Fruit fly (Drosophila melanogaster) whole organism: ENCODE results near the gene HUWE1.
A peak's percentile ranks its signal among the peaks of the same experiment; 100 is the strongest.

Experiments used
- CG8478 ChIP-seq: fragments of >200 bp; optimal IDR thresholded peaks from 2 replicates; lab custom pipeline; 2018; ENCODE audit warnings: inconsistent platforms
- Dll ChIP-seq: fragments of >200 bp; optimal IDR thresholded peaks from 2 replicates; lab custom pipeline; 2017
- EcR ChIP-seq, 2 experiments: fragments of >200 bp; optimal IDR thresholded peaks; 2 replicates each; lab custom pipeline; 2017; ENCODE audit warnings: missing biosample characterization in 2 of 2, missing genetic modification characterization in 2 of 2, missing genetic modification reagents in 2 of 2
- pan ChIP-seq: fragments of >200 bp; optimal IDR thresholded peaks from 2 replicates; lab custom pipeline; 2017
- psq ChIP-seq: fragments of >200 bp; optimal IDR thresholded peaks from 2 replicates; lab custom pipeline; 2017
- usp ChIP-seq: fragments of >200 bp; optimal IDR thresholded peaks from 2 replicates; lab custom pipeline; 2017; ENCODE audit warnings: missing biosample characterization, missing genetic modification characterization, mixed read lengths

The HUWE1 gene

DNA sequence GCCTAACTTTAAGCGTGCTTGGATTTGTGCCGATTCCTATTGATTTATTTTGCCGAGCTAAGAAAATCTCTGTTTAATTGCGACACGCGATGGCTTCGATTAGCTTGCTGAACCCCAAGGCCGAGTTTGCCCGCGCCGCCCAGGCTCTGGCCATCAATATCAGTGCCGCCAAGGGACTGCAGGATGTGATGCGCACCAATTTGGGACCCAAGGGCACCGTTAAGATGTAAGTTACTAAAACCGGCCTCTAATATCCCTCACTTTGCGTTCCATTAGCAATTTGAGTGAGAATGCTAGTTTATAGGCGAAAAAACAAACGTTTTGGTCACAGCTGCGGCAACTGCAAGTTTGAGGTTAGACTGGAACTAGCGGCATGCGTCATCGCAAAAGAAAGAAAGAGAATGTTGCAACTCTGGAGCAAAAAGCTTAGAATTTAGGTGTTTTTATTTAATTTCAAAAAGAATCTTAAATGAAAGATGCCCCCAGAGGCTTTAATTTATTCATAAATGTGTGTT, 34.3 kb downstream of the HUWE1 start:
- no peak for TF ChIP-seq CG8478 (lab: Kevin White, UChicago)
- no peak for TF ChIP-seq usp (GFP tag; lab: Kevin White, UChicago)
- TF ChIP-seq pan (lab: Kevin White, UChicago): no peak
- TF ChIP-seq EcR (GFP tag; optimal IDR thresholded peaks at IDR 0.05; lab: Kevin White, UChicago): no peak
- TF ChIP-seq Dll: no peak
- no peak for TF ChIP-seq psq (lab: Kevin White, UChicago)

DNA sequence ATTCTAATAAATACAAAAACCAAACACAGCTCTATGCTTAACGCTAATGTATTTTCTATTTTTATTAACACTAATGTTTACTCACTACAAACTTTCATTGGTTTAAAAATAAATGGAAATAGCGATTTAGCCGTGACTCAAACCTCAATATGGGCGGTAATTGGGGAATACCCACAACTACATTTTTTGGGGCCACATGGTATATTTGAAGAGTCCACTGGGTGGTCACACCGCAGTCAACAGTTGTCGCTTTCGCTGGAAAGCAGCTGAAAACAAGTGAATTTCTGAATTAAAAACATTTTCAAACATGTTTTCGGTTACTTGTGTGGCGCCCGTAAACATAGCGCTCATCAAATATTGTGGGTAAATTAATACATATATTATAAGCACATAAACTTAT, 36.5 kb downstream of the HUWE1 start, which contains the start of gene Mvd:
Mvd (plus strand) TSS at position 222 of the 400 bp plus-strand sequence.
- TF ChIP-seq EcR (GFP tag; optimal IDR thresholded peaks at IDR 0.05; lab: Kevin White, UChicago) (no peak), pan (lab: Kevin White, UChicago) (no peak), CG8478 (lab: Kevin White, UChicago) (no peak), usp (GFP tag; lab: Kevin White, UChicago) (no peak), psq (lab: Kevin White, UChicago) (no peak)

DNA sequence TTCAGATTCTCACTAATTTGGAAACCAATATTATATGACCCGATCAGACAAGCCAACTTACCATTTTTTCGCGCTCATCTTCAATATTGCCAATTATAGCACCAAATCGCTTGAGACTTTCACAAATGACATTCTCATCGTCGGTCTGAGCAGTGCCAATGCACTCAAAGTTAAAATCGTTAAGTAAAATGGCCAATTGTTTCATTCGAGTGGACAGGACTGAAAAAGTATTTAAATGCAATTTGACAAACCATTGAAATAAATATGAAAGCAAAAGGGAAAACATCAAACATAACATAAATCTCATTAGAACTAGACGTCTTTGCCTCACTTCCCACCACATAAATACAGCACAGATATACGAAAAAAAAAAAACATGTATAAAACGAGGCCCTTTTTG, 43.6 kb downstream of the HUWE1 start, which contains the start of gene CG8260:
CG8260 (plus strand) TSS at position 301 of the 400 bp plus-strand sequence.
- TF ChIP-seq Dll: no peak
- TF ChIP-seq psq (lab: Kevin White, UChicago): no peak
- TF ChIP-seq CG8478 (lab: Kevin White, UChicago): no peak
- TF ChIP-seq pan (lab: Kevin White, UChicago): no peak

DNA sequence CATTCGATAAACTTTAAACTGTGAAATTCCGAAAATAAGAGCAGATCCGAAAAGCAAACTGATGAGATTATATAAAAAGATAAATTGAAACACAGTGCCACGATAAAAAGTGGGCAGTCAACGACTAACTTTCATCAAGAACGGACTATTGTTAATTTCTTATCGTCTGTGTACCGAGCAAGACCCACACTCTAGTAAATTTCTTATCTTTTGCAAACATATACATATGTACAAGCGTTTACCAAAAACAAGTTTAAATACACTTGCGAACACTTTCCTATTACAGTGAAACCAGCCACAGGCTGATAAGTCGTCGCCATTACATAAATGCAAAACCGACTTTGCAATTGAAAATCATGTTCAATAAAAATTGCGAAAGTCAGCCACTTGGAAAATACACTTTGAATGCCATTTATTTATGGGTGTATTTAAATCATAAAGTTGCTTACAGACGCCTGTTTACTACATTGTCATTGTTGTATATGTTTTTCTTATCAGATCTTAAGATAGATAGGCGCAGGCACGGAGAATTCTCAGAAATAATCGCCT, 46.3 kb downstream of the HUWE1 start:
- TF ChIP-seq Dll (no peak), psq (lab: Kevin White, UChicago) (no peak), EcR (GFP tag; optimal IDR thresholded peaks at IDR 0.05; lab: Kevin White, UChicago) (no peak), usp (GFP tag; lab: Kevin White, UChicago) (no peak), CG8478 (lab: Kevin White, UChicago) (no peak), pan (lab: Kevin White, UChicago) (no peak)

DNA sequence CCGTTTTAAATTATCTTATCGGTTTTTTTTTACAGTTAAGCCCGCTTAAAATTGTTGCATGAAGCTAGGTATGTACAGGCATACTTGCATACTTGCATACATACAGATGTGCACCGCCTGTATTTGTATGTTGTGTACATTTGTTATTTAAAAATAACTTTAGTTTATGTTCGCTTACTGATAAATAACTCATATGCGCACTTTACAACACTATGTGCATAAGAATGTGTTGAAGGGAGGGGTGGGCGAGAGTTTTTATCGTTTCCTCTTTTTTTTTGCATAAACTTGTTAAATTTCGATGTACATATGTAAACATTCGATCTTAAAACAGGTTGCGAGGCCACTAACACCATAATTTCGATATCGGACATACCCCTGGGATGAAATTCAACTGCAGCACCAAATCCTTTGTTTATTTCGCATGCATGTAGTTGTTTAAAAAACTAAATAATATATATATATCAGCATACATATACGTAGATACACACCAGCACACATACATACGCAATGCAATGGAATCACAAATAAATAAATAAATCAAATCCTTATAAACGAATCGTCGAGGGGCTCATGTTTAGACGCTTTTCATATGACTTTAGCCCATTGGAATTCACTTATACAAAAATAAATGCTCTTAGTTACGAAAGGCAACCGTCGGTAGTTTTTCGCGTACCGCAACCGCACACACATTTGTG, 47.5 kb downstream of the HUWE1 start:
- no peak for TF ChIP-seq Dll
- peak; percentile 32 for TF ChIP-seq pan (lab: Kevin White, UChicago)
- no peak for TF ChIP-seq usp (GFP tag; lab: Kevin White, UChicago)
- no peak for TF ChIP-seq CG8478 (lab: Kevin White, UChicago)

DNA sequence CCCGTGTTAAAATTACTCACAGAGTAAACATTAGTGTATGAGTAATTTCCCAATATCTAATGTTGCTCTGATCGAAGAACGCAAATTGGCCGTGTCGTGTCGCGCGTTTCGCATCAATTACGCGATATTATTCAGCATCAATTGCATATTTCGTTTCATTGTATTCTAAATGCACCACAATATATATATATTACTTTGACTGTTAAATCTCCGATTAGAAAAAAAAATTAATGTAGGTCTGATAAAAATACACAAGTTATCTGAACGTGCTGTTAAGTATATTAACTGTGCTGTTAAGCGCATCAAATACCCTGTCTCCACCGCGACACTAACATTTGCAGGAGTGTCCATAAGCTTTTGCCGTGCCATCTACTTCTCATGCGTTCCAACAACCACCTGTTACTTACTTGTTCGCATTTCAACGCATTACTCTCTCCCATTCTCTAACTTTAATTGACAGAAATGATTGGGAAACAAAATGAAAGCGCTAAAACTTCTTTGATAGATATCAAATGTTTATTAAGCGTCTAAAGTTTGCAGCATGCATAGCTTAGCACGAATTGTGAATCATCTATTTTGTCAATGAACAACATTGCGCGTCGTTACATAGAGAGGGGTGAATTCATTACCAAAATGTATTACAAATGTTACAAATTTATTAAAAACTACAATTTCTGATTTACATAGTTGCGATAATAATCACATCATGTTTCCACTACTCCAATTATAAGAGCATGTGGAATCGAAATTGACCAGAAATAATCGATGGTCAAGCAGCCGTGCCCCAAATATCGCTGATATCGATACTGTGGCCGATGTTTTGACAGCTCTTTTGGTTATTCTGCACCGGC, 48.2 kb downstream of the HUWE1 start, which contains the start of the genes Graf and mRpL3:
Graf (minus strand) TSS at position 287 of the 851 bp plus-strand sequence.
mRpL3 (plus strand) TSS at position 802 of the 851 bp plus-strand sequence.
- TF ChIP-seq pan (lab: Kevin White, UChicago): no peak
- no peak for TF ChIP-seq CG8478 (lab: Kevin White, UChicago)

DNA sequence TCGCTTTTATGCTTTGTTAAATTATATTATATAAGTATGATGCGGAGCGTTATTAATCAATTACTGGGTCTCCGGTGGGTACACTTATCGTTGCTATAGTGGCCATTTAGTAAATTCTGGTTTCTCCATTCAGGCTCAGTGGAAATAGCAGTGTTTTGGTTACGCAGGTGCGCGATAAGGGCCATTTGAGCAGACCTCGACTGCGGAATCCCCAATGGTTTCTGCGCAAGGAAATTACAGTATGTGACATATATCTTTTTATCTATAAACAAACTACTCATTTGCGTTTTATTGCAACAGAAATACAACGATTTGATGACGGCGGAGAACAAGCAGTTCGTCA, 48.8 kb downstream of the HUWE1 start:
- TF ChIP-seq usp (GFP tag; lab: Kevin White, UChicago) (no peak), CG8478 (lab: Kevin White, UChicago) (no peak), pan (lab: Kevin White, UChicago) (no peak), Dll (no peak), psq (lab: Kevin White, UChicago) (no peak), EcR (GFP tag; optimal IDR thresholded peaks at IDR 0.05; lab: Kevin White, UChicago) (no peak)

DNA sequence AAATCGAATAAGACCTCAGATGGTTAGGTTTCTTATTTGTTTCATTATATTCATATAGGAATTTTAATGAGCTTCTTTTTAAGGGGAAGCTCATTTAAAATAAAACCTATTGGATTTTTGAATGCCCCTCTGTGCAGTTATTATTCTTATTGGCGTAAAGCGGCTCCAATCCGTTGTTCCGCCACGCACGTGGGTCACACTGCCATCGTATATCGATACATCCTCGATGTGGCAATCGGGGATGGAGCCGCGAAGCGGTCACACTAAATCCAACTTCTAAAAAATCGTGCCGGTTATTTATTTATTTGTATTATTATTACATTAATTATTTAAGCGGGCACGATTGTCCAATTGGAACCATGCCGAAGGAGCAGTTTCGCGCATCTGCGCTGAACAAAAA, 50.3 kb downstream of the HUWE1 start, which contains the start of gene Polr3A:
Polr3A (plus strand) TSS at position 234 of the 400 bp plus-strand sequence.
- TF ChIP-seq psq (lab: Kevin White, UChicago) (no peak), CG8478 (lab: Kevin White, UChicago) (no peak), pan (lab: Kevin White, UChicago) (no peak), EcR (GFP tag; optimal IDR thresholded peaks at IDR 0.05; lab: Kevin White, UChicago) (no peak), usp (GFP tag; lab: Kevin White, UChicago) (no peak), Dll (no peak)

DNA sequence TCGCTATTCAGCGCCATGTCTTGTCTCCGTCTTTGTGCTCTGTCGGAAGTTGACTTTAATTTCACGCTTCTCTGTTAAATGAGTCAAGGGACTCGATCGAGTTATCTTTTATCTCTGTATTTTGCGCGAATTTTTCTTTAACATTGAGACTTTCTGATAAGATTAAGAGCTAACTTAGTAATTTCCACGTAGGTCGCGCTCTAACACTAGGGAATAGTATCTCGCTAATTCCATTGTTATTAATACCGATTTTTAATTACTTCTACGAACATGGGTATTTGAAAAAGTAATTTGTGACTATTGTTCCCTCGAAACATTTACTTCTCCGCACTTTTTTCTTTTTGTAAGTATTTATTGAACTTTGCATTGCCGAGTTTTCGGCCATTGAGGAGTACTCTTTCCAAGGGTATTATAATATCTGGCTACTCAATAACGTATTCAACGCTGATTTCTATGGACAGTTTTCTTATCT, 54.0 kb downstream of the HUWE1 start, which contains the start of gene CG8952:
CG8952 (minus strand) TSS at position 51 of the 472 bp plus-strand sequence.
- TF ChIP-seq CG8478 (lab: Kevin White, UChicago): no peak
- no peak for TF ChIP-seq usp (GFP tag; lab: Kevin White, UChicago)
- TF ChIP-seq pan (lab: Kevin White, UChicago): no peak
- TF ChIP-seq EcR (GFP tag; optimal IDR thresholded peaks at IDR 0.05; lab: Kevin White, UChicago): no peak

DNA sequence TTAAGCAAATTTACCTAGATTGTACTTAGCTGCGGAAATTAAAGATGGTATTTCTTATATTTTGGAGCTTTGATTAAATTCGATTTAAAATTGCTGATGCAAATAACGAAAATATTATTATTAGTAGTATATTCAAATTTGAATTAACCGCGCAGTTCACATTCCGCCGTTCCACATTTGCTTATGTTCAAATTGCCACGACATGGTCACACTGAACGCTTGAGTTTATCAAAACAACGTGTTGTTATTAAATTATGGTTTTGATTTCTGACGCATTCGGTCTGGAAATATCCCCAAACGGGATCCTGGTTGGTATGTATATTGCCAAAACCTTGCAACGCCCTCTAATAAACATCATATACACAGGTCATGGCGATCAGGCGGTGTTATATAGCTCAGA, 57.0 kb downstream of the HUWE1 start, which contains the start of gene CG33172:
CG33172 (plus strand) TSS at position 208 of the 400 bp plus-strand sequence.
- TF ChIP-seq usp (GFP tag; lab: Kevin White, UChicago): no peak
- no peak for TF ChIP-seq psq (lab: Kevin White, UChicago)
- TF ChIP-seq pan (lab: Kevin White, UChicago): no peak
- TF ChIP-seq Dll: no peak
- TF ChIP-seq EcR (GFP tag; optimal IDR thresholded peaks at IDR 0.05; lab: Kevin White, UChicago): no peak
- no peak for TF ChIP-seq CG8478 (lab: Kevin White, UChicago)

DNA sequence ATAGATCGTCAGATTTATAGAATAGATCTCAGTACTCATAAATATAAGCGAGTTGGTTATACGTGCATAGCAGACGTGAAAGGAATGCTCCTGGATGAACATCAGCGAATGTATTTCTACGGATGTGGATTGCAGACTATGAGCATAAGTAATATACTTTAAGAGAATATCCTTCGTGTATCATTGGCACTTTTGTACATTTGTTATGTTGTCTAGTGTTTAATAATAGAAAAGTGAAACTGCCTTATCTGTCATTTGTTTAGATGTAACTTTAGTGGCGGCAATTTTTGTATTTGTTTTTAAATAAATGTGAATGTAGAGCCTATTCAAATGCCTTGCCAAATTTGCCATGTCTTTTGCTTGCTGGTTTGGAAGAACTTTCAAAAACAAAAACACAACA, 60.2 kb downstream of the HUWE1 start, which contains the start of gene CG43672:
CG43672 (plus strand) TSS at position 301 of the 400 bp plus-strand sequence.
- TF ChIP-seq psq (lab: Kevin White, UChicago) (no peak), pan (lab: Kevin White, UChicago) (no peak), Dll (no peak), EcR (GFP tag; optimal IDR thresholded peaks at IDR 0.05; lab: Kevin White, UChicago) (no peak), CG8478 (lab: Kevin White, UChicago) (no peak), usp (GFP tag; lab: Kevin White, UChicago) (no peak)
